Fruit fly (Drosophila melanogaster) whole organism, prepupa: ENCODE measurements around the gene Acp76A.

Experiments
- Blimp-1 ChIP-seq: fragments of 200-800 bp; sonication (Bioruptor generic); optimal IDR thresholded peaks from 3 replicates; lab custom pipeline; 2017; ENCODE audit warnings: missing biosample characterization, missing genetic modification characterization, mild to moderate bottlenecking, moderate library complexity, missing genetic modification reagents
- Hr39 ChIP-seq: fragments of 200-800 bp; sonication (Bioruptor generic); optimal IDR thresholded peaks from 2 replicates; lab custom pipeline; 2016; ENCODE audit warnings: missing biosample characterization, missing genetic modification characterization
- Sox102F ChIP-seq: fragments of 200-800 bp; sonication (Bioruptor generic); optimal IDR thresholded peaks from 2 replicates; lab custom pipeline; 2016; ENCODE audit warnings: missing biosample characterization, mild to moderate bottlenecking, missing genetic modification characterization
- lz ChIP-seq: fragments of 200-800 bp; sonication (Bioruptor generic); optimal IDR thresholded peaks from 3 replicates; lab custom pipeline; 2016; ENCODE audit warnings: missing biosample characterization, missing genetic modification characterization
- net ChIP-seq: fragments of 200-800 bp; sonication (Bioruptor generic); optimal IDR thresholded peaks from 3 replicates; lab custom pipeline; 2016; ENCODE audit warnings: missing biosample characterization, missing genetic modification characterization

dm6 chr3L:19048761-19049160, 3.1 kb downstream of the Acp76A start:
- TF ChIP-seq Blimp-1 (no peak), lz (no peak), net (GFP tag; lab: Kevin White, UChicago) (no peak), Hr39 (GFP tag; lab: Kevin White, UChicago) (no peak), Sox102F (GFP tag; lab: Kevin White, UChicago) (no peak)
